Fruit fly (Drosophila melanogaster) S2 (cell line): Measurements from ENCODE around the gene Srg2.

ENCODE experiments used
- CG8478 ChIP-seq: fragments of >200 bp; optimal IDR thresholded peaks from 2 replicates; lab custom pipeline; 2018
- CTCF ChIP-seq, 2 experiments: fragments of >200 bp; optimal IDR thresholded peaks; 2 replicates each; lab custom pipeline; 2018

DNA sequence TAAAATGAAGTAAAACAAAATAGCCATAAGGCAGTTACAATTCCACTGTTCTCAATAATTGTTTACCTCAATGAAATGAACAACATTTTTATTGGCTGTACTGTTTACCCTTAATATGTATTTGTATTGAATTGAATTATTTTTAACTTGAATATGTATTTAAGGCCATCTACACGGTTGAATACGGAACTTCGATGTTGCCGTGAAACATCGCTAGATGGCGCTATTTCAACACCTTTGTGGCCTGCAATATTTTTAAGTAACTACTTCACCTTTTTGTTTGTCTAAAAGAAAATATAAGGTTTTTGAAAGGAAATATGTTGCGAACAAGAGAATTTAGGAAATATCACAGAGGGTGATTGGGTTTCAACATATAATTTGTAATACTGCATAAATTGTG is 19.4 kb downstream of the Srg2 start:
- TF ChIP-seq CG8478 (lab: Kevin White, UChicago): no peak
- peak; percentile 73 to 86 for TF ChIP-seq CTCF (optimal IDR thresholded peaks at IDR 0.05; lab: Kevin White, UChicago)
